Fruit fly (Drosophila melanogaster) whole organism, embryonic: ENCODE results near the gene yellow-b.

Source experiments
- Bdp1 ChIP-seq: fragments of 200-800 bp; sonication (Bioruptor generic); optimal IDR thresholded peaks from 3 replicates; lab custom pipeline; 2016; ENCODE audit warnings: missing biosample characterization, missing genetic modification characterization
- BtbVII ChIP-seq: fragments of 200-800 bp; sonication (Bioruptor generic); optimal IDR thresholded peaks from 3 replicates; lab custom pipeline; 2017; ENCODE audit warnings: missing biosample characterization, mild to moderate bottlenecking, missing genetic modification characterization
- CG10565 ChIP-seq: fragments of 200-800 bp; sonication (Bioruptor generic); optimal IDR thresholded peaks from 3 replicates; lab custom pipeline; 2016; ENCODE audit warnings: missing biosample characterization, mild to moderate bottlenecking, missing genetic modification characterization
- CG10959 ChIP-seq: fragments of 200-800 bp; sonication (Bioruptor generic); IDR thresholded peaks from 2 replicates; pipeline ENCODE4 v1.3.6; 2022; ENCODE audit warnings: missing biosample characterization, missing genetic modification characterization
- CG11560 ChIP-seq: fragments of 200-800 bp; sonication (Bioruptor generic); IDR thresholded peaks from 3 replicates; pipeline ENCODE4 v1.3.6; 2022; ENCODE audit warnings: missing biosample characterization, missing genetic modification characterization
- CG12391 ChIP-seq: fragments of 200-800 bp; sonication (Bioruptor generic); optimal IDR thresholded peaks from 3 replicates; lab custom pipeline; 2018; ENCODE audit warnings: missing biosample characterization, mild to moderate bottlenecking, missing genetic modification characterization, moderate library complexity
- CG17385 ChIP-seq: fragments of 200-800 bp; sonication (Bioruptor generic); optimal IDR thresholded peaks from 3 replicates; lab custom pipeline; 2018; ENCODE audit warnings: missing biosample characterization, mild to moderate bottlenecking, missing genetic modification characterization
- CG17612 ChIP-seq: fragments of 200-800 bp; sonication (Bioruptor generic); IDR thresholded peaks from 2 replicates; pipeline ENCODE4 v1.3.6; 2022; ENCODE audit warnings: missing biosample characterization, missing genetic modification characterization
- CG17829 ChIP-seq: fragments of 200-800 bp; optimal IDR thresholded peaks from 2 replicates; lab custom pipeline; 2019; ENCODE audit warnings: missing biosample characterization, mild to moderate bottlenecking, missing genetic modification characterization, moderate library complexity
- CG17912 ChIP-seq: fragments of 200-800 bp; sonication (Bioruptor generic); optimal IDR thresholded peaks from 2 replicates; lab custom pipeline; 2018; ENCODE audit warnings: missing biosample characterization, mild to moderate bottlenecking, missing genetic modification characterization
- CG1832 ChIP-seq: fragments of 200-800 bp; sonication (Bioruptor generic); optimal IDR thresholded peaks from 2 replicates; lab custom pipeline; 2017; ENCODE audit warnings: missing biosample characterization, mild to moderate bottlenecking, missing genetic modification characterization, inconsistent platforms
- CG31441 ChIP-seq: fragments of 200-800 bp; sonication (Bioruptor generic); IDR thresholded peaks from 2 replicates; pipeline ENCODE4 v1.3.6; 2022; ENCODE audit warnings: missing biosample characterization, missing genetic modification characterization
- CG4707 ChIP-seq: fragments of 200-800 bp; sonication (Bioruptor generic); optimal IDR thresholded peaks from 2 replicates; lab custom pipeline; 2018; ENCODE audit warnings: missing biosample characterization, mild to moderate bottlenecking, missing genetic modification characterization, moderate library complexity
- CG7987 ChIP-seq: fragments of 200-800 bp; sonication (Bioruptor generic); optimal IDR thresholded peaks from 2 replicates; lab custom pipeline; 2018; ENCODE audit warnings: missing biosample characterization, mild to moderate bottlenecking, missing genetic modification characterization, moderate library complexity
- CG8290 ChIP-seq, 3 experiments: fragments of 200-800 bp; sonication (Bioruptor generic); optimal IDR thresholded peaks; 2 replicates each; lab custom pipeline; 2016 to 2019; ENCODE audit warnings: missing biosample characterization in 3 of 3, missing genetic modification characterization in 3 of 3, mild to moderate bottlenecking in 2 of 3, moderate library complexity in 1 of 3
- CoRest ChIP-seq: fragments of 200-800 bp; sonication (Bioruptor generic); optimal IDR thresholded peaks from 3 replicates; lab custom pipeline; 2018; ENCODE audit warnings: missing biosample characterization, mild to moderate bottlenecking, missing genetic modification characterization, moderate library complexity
- Dbx ChIP-seq: fragments of 200-800 bp; sonication (Bioruptor generic); IDR thresholded peaks from 3 replicates; pipeline ENCODE4 v1.3.6; 2022; ENCODE audit warnings: missing biosample characterization, missing genetic modification characterization
- Drgx ChIP-seq: fragments of 200-800 bp; sonication (Bioruptor generic); IDR thresholded peaks from 2 replicates; pipeline ENCODE4 v1.3.6; 2022; ENCODE audit warnings: missing biosample characterization, missing genetic modification characterization
- E2f2 ChIP-seq: fragments of 200-800 bp; sonication (Bioruptor generic); IDR thresholded peaks from 2 replicates; pipeline ENCODE4 v1.3.6; 2022; ENCODE audit warnings: missing biosample characterization, missing genetic modification characterization
- Fer3 ChIP-seq: fragments of 200-800 bp; sonication (Bioruptor generic); optimal IDR thresholded peaks from 2 replicates; lab custom pipeline; 2018; ENCODE audit warnings: missing biosample characterization, mild to moderate bottlenecking, missing genetic modification characterization, moderate library complexity
- HLH54F ChIP-seq: fragments of 200-800 bp; sonication (Bioruptor generic); optimal IDR thresholded peaks from 3 replicates; lab custom pipeline; 2016; ENCODE audit warnings: missing biosample characterization, missing genetic modification characterization
- HmgD ChIP-seq: fragments of 200-800 bp; sonication (Bioruptor generic); optimal IDR thresholded peaks from 3 replicates; lab custom pipeline; 2016; ENCODE audit warnings: missing biosample characterization, missing genetic modification characterization
- Med ChIP-seq: fragments of 200-800 bp; sonication (Bioruptor generic); peaks from one replicate; lab custom pipeline; 2016; ENCODE audit warnings: missing biosample characterization, missing genetic modification characterization, mild to moderate bottlenecking, inconsistent platforms, moderate library complexity
- Nf-YC ChIP-seq: fragments of 200-800 bp; optimal IDR thresholded peaks from 3 replicates; lab custom pipeline; 2019; ENCODE audit warnings: missing biosample characterization, mild to moderate bottlenecking, missing genetic modification characterization, moderate library complexity
- Oaz ChIP-seq: fragments of 200-800 bp; sonication (Bioruptor generic); IDR thresholded peaks from 2 replicates; pipeline ENCODE4 v1.3.6; 2022; ENCODE audit warnings: missing biosample characterization, missing genetic modification characterization
- Ravus ChIP-seq: fragments of 200-800 bp; sonication (Bioruptor generic); IDR thresholded peaks from 2 replicates; pipeline ENCODE4 v1.3.6; 2022; ENCODE audit warnings: missing biosample characterization, missing genetic modification characterization
- Rfx ChIP-seq: fragments of 200-800 bp; sonication (Bioruptor generic); IDR thresholded peaks from 2 replicates; pipeline ENCODE4 v1.3.6; 2022; ENCODE audit warnings: missing biosample characterization, missing genetic modification characterization
- Trl ChIP-seq, 3 experiments: fragments of >200 bp in 2 of 3; fragments of 200-800 bp in 1 of 3; sonication (Bioruptor generic) in 1 of 3; optimal IDR thresholded peaks; 2 replicates in 1 of 3; 3 replicates in 2 of 3; lab custom pipeline; 2016 to 2017; ENCODE audit warnings: missing biosample characterization in 1 of 3, missing genetic modification characterization in 1 of 3
- abd-A ChIP-seq: fragments of 200-800 bp; sonication (Bioruptor generic); optimal IDR thresholded peaks from 3 replicates; lab custom pipeline; 2019; ENCODE audit warnings: missing biosample characterization, mild to moderate bottlenecking, missing genetic modification characterization, moderate library complexity
- amos ChIP-seq: fragments of 200-800 bp; sonication (Bioruptor generic); IDR thresholded peaks from 2 replicates; pipeline ENCODE4 v1.3.6; 2022; ENCODE audit warnings: missing biosample characterization, missing genetic modification characterization; ENCODE audit not compliant: partially characterized antibody
- aop ChIP-seq: fragments of 200-800 bp; sonication (Bioruptor generic); IDR thresholded peaks from 2 replicates; pipeline ENCODE4 v1.3.6; 2022; ENCODE audit warnings: missing biosample characterization, missing genetic modification characterization
- ash1 ChIP-seq: fragments of 200-800 bp; sonication (Bioruptor generic); optimal IDR thresholded peaks from 2 replicates; lab custom pipeline; 2018; ENCODE audit warnings: missing biosample characterization, mild to moderate bottlenecking, missing genetic modification characterization
- bbx ChIP-seq: fragments of 200-800 bp; sonication (Bioruptor generic); IDR thresholded peaks from 2 replicates; pipeline ENCODE4 v1.3.6; 2022; ENCODE audit warnings: missing biosample characterization, missing genetic modification characterization; ENCODE audit not compliant: partially characterized antibody
- br ChIP-seq: fragments of >200 bp; optimal IDR thresholded peaks from 2 replicates; lab custom pipeline; 2017
- disco-r ChIP-seq: fragments of 200-800 bp; sonication (Bioruptor generic); optimal IDR thresholded peaks from 2 replicates; lab custom pipeline; 2016; ENCODE audit warnings: missing biosample characterization, missing genetic modification characterization
- fd3F ChIP-seq: fragments of 200-800 bp; sonication (Bioruptor generic); optimal IDR thresholded peaks from 2 replicates; lab custom pipeline; 2018; ENCODE audit warnings: missing biosample characterization, mild to moderate bottlenecking, missing genetic modification characterization, moderate library complexity
- gsb-n ChIP-seq: fragments of 200-800 bp; sonication (Bioruptor generic); optimal IDR thresholded peaks from 3 replicates; lab custom pipeline; 2018; ENCODE audit warnings: missing biosample characterization, mild to moderate bottlenecking, missing genetic modification characterization
- h ChIP-seq: fragments of >200 bp; optimal IDR thresholded peaks from 2 replicates; lab custom pipeline; 2017
- kni ChIP-seq: fragments of 200-800 bp; sonication (Bioruptor generic); optimal IDR thresholded peaks from 3 replicates; lab custom pipeline; 2017; ENCODE audit warnings: mild to moderate bottlenecking, missing biosample characterization, missing genetic modification reagents, missing genetic modification characterization
- mam ChIP-seq: fragments of 200-800 bp; sonication (Bioruptor generic); optimal IDR thresholded peaks from 3 replicates; lab custom pipeline; 2016; ENCODE audit warnings: missing biosample characterization, missing genetic modification characterization
- peb ChIP-seq: fragments of 200-800 bp; sonication (Bioruptor generic); IDR thresholded peaks from 2 replicates; pipeline ENCODE4 v1.3.6; 2022; ENCODE audit warnings: missing biosample characterization, missing genetic modification characterization
- pros ChIP-seq: fragments of 200-800 bp; sonication (Bioruptor generic); optimal IDR thresholded peaks from 3 replicates; lab custom pipeline; 2019; ENCODE audit warnings: missing biosample characterization, mild to moderate bottlenecking, missing genetic modification characterization, moderate library complexity
- pum ChIP-seq: fragments of 200-800 bp; sonication (Bioruptor generic); optimal IDR thresholded peaks from 2 replicates; lab custom pipeline; 2016; ENCODE audit warnings: missing biosample characterization, missing genetic modification characterization
- salm ChIP-seq: fragments of 200-800 bp; sonication (Bioruptor generic); optimal IDR thresholded peaks from 2 replicates; lab custom pipeline; 2018; ENCODE audit warnings: missing biosample characterization, mild to moderate bottlenecking, missing genetic modification characterization
- schlank ChIP-seq: fragments of 200-800 bp; sonication (Bioruptor generic); optimal IDR thresholded peaks from 2 replicates; lab custom pipeline; 2018; ENCODE audit warnings: missing biosample characterization, mild to moderate bottlenecking, missing genetic modification characterization
- sd ChIP-seq: fragments of 200-800 bp; sonication (Bioruptor generic); optimal IDR thresholded peaks from 3 replicates; lab custom pipeline; 2018; ENCODE audit warnings: missing biosample characterization, mild to moderate bottlenecking, missing genetic modification characterization, moderate library complexity
- stwl ChIP-seq: fragments of 200-800 bp; sonication (Bioruptor generic); optimal IDR thresholded peaks from 3 replicates; lab custom pipeline; 2018; ENCODE audit warnings: missing biosample characterization, mild to moderate bottlenecking, missing genetic modification characterization, moderate library complexity
- wek ChIP-seq: fragments of 200-800 bp; sonication (Bioruptor generic); optimal IDR thresholded peaks from 3 replicates; lab custom pipeline; 2018; ENCODE audit warnings: missing biosample characterization, mild to moderate bottlenecking, missing genetic modification characterization, moderate library complexity

yellow-b gene

DNA sequence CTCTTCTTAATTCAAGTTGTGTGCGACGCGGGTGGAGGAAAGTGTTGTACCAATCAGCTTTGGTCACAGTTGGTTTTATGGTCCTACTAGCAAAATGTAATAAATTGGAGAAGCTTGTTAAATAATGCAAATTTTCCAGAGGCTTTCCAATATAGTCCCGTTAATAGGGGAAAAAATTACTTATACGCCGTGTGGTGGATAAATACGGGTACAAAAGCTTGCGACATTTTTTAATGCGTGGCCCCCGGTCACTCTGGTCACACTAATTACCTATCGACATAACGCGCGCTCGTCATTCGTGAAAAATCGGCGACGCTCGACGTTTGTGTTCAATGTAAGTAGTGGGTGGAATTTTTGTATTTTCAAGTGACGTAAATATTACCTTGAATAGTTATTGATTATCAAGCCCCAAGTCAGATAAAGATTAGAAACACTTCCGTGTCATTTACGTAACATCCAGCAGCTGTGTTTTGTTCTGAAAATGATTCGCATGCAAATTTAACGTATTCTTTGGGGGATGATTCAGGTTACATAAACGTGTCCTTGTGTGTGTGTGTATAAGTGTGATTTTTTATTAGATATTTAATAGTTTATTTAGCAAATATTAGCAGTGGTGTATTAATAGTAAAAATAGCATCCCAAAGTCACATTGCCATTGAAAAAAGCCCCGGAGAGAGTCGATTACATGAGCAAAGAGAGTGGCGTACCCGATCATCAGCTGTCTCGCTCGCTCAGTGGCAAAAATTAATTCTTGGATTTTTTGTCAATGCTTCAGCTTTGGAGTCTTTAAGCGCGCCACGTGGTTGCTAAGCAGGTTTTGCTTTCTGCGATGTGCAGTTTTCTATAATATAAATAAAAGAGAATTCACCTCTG, 34.3 kb upstream of the yellow-b start, which contains the start of gene Cyt-c-p (continued):
- peak; percentile 18 for TF ChIP-seq CG7987
- peak; percentile 89 for TF ChIP-seq Med (GFP tag; lab: Kevin White, UChicago)
- TF ChIP-seq kni (GFP tag; lab: Kevin White, UChicago) = no peak
- peak; percentile 40 to 71 for TF ChIP-seq Trl (optimal IDR thresholded peaks at IDR 0.05; lab: Kevin White, UChicago)
- TF ChIP-seq Trl (GFP tag; optimal IDR thresholded peaks at IDR 0.05; lab: Kevin White, UChicago) = peak; percentile 8
- no peak for TF ChIP-seq Drgx (GFP tag; lab: Robert Waterston, UW)
- no peak for TF ChIP-seq aop
- TF ChIP-seq CG31441 (GFP tag; lab: Robert Waterston, UW) = 0 out of 2 replicates have a peak, but pooled peaks have one; percentile 12
- TF ChIP-seq Nf-YC (tag; lab: Kevin White, UChicago) = peak; percentile 55
- no peak for TF ChIP-seq CG11560 (tag; lab: Robert Waterston, UW)
- no peak for TF ChIP-seq Oaz (GFP tag; lab: Robert Waterston, UW)
- peak; percentile 9 for TF ChIP-seq HLH54F (GFP tag; lab: Kevin White, UChicago)
- peak; percentile 78 for TF ChIP-seq stwl
- peak; percentile 69 for TF ChIP-seq sd (tag; lab: Kevin White, UChicago)
- peak; percentile 45; the same call in 1 of the 2 replicates for TF ChIP-seq bbx (GFP tag; lab: Robert Waterston, UW)
- peak; percentile 51 for TF ChIP-seq CG8290 (GFP tag; optimal IDR thresholded peaks at IDR 0.05; lab: Kevin White, UChicago)
- TF ChIP-seq CG8290 (tag; optimal IDR thresholded peaks at IDR 0.05; lab: Kevin White, UChicago) = peak in 1 of 2 experiments; percentile 29
- peak; percentile 41; the same call in 2 of the 3 replicates for TF ChIP-seq Dbx (GFP tag; lab: Robert Waterston, UW)
- no peak for TF ChIP-seq ash1 (GFP tag; lab: Kevin White, UChicago)
- peak; percentile 36; the same call in 1 of the 2 replicates for TF ChIP-seq Rfx (GFP tag; lab: Robert Waterston, UW)
- peak; percentile 13 for TF ChIP-seq gsb-n (tag; lab: Kevin White, UChicago)
- peak; percentile 22 for TF ChIP-seq CG1832
- TF ChIP-seq E2f2 (GFP tag; lab: Robert Waterston, UW) = peak; percentile 99
- TF ChIP-seq br (lab: Kevin White, UChicago) = no peak
- no peak for TF ChIP-seq Ravus
- no peak for TF ChIP-seq pum (GFP tag; lab: Kevin White, UChicago)
- TF ChIP-seq CG17912 (GFP tag; lab: Kevin White, UChicago) = no peak
- peak; percentile 64; the same call in 1 of the 2 replicates for TF ChIP-seq amos (GFP tag; lab: Robert Waterston, UW)
- TF ChIP-seq Bdp1 (GFP tag; lab: Kevin White, UChicago) = peak; percentile 32
- peak; percentile 52 for TF ChIP-seq CG17829 (tag; lab: Kevin White, UChicago)
- TF ChIP-seq CG4707 (GFP tag; lab: Kevin White, UChicago) = no peak
- peak; percentile 63 for TF ChIP-seq CoRest (tag; lab: Kevin White, UChicago)
- TF ChIP-seq HmgD (GFP tag; lab: Kevin White, UChicago) = peak; percentile 62
- TF ChIP-seq CG17612 (GFP tag; lab: Robert Waterston, UW) = no peak
- peak; percentile 6 for TF ChIP-seq salm (tag; lab: Kevin White, UChicago)
- peak; percentile 19 for TF ChIP-seq mam
- no peak for TF ChIP-seq CG10959 (GFP tag; lab: Robert Waterston, UW)
- TF ChIP-seq h (lab: Kevin White, UChicago) = no peak
- TF ChIP-seq schlank (tag; lab: Kevin White, UChicago) = no peak
- TF ChIP-seq BtbVII (GFP tag; lab: Kevin White, UChicago) = peak; percentile 34
- TF ChIP-seq wek = peak; percentile 6
- TF ChIP-seq peb (GFP tag; lab: Robert Waterston, UW) = no peak
- TF ChIP-seq disco-r (GFP tag; lab: Kevin White, UChicago) = peak; percentile 25
- peak; percentile 55 for TF ChIP-seq CG12391 (tag; lab: Kevin White, UChicago)
- peak; percentile 16 for TF ChIP-seq CG17385 (GFP tag; lab: Kevin White, UChicago)
- TF ChIP-seq fd3F (GFP tag; lab: Kevin White, UChicago) = no peak
- TF ChIP-seq Fer3 (tag; lab: Kevin White, UChicago) = peak; percentile 44
- TF ChIP-seq CG10565 (GFP tag; lab: Kevin White, UChicago) = no peak
- TF ChIP-seq abd-A = peak; percentile 94
- no peak for TF ChIP-seq pros
